Worm (Caenorhabditis elegans) whole organism, L4 larva: Measurements from ENCODE around the gene Y62F5A.12.

Source experiments
- D1046.2 ChIP-seq: fragments of 200-800 bp; sonication (Bioruptor generic); IDR thresholded peaks from 2 replicates; pipeline ENCODE4 v1.3.6; 2022; ENCODE audit warnings: missing genetic modification characterization, missing compliant biosample characterization
- F26F4.8 ChIP-seq: fragments of 200-800 bp; sonication (Bioruptor generic); conservative IDR thresholded peaks from 2 replicates; pipeline ENCODE4 v1.3.6; 2022; ENCODE audit warnings: missing genetic modification characterization, missing compliant biosample characterization
- F37D6.2 ChIP-seq: sonication (generic microtip); optimal IDR thresholded peaks from 2 replicates; lab custom pipeline; 2016; ENCODE audit warnings: mild to moderate bottlenecking, missing genetic modification characterization, missing compliant biosample characterization
- T26A8.4 ChIP-seq: fragments of 200-800 bp; sonication (Bioruptor generic); IDR thresholded peaks from 2 replicates; pipeline ENCODE4 v1.3.6; 2022; ENCODE audit warnings: missing genetic modification characterization, missing compliant biosample characterization
- Y105C5A.15 ChIP-seq: fragments of 200-800 bp; sonication (Bioruptor generic); IDR thresholded peaks from 2 replicates; pipeline ENCODE4 v1.3.6; 2022; ENCODE audit warnings: missing genetic modification characterization, missing compliant biosample characterization
- Y5F2A.4 ChIP-seq: fragments of 200-800 bp; sonication (Bioruptor generic); optimal IDR thresholded peaks from 2 replicates; lab custom pipeline; 2018; ENCODE audit warnings: mild to moderate bottlenecking, missing genetic modification characterization, missing compliant biosample characterization
- Y75B8A.6 ChIP-seq: fragments of 200-800 bp; sonication (Bioruptor generic); IDR thresholded peaks from 2 replicates; pipeline ENCODE4 v1.3.6; 2022; ENCODE audit warnings: missing genetic modification reagents, missing genetic modification characterization, missing compliant biosample characterization
- ZK546.5 ChIP-seq, 2 experiments: sonication (generic microtip); optimal IDR thresholded peaks; 2 replicates each; lab custom pipeline; 2017; ENCODE audit warnings: missing biosample characterization in 2 of 2, missing genetic modification characterization in 2 of 2
- aha-1 ChIP-seq: fragments of 150-350 bp; peaks from one replicate; lab custom pipeline; 2014; ENCODE audit warnings: missing biosample characterization, missing genetic modification characterization
- ama-1 ChIP-seq: fragments of 150-350 bp; optimal IDR thresholded peaks from 2 replicates; lab custom pipeline; 2014; ENCODE audit warnings: inconsistent platforms, mixed read lengths
- ceh-20 ChIP-seq: fragments of 200-800 bp; sonication (Bioruptor generic); IDR thresholded peaks from 2 replicates; pipeline ENCODE4 v1.3.6; 2022; ENCODE audit warnings: missing genetic modification reagents, missing genetic modification characterization, missing compliant biosample characterization
- ceh-28 ChIP-seq: fragments of 150-350 bp; optimal IDR thresholded peaks from 2 replicates; lab custom pipeline; 2014; ENCODE audit warnings: missing biosample characterization, missing genetic modification reagents, missing genetic modification characterization
- ceh-32 ChIP-seq: sonication (generic microtip); optimal IDR thresholded peaks from 2 replicates; lab custom pipeline; 2016; ENCODE audit warnings: mild to moderate bottlenecking, missing genetic modification characterization, missing compliant biosample characterization; ENCODE audit not compliant: poor library complexity
- ceh-62 ChIP-seq: sonication (generic microtip); optimal IDR thresholded peaks from 2 replicates; lab custom pipeline; 2017; ENCODE audit warnings: missing biosample characterization, missing genetic modification characterization
- daf-19 ChIP-seq: fragments of 200-800 bp; sonication (Bioruptor generic); conservative IDR thresholded peaks from 2 replicates; pipeline ENCODE4 v1.3.6; 2022; ENCODE audit warnings: missing genetic modification characterization, missing compliant biosample characterization
- daf-8 ChIP-seq: fragments of 200-800 bp; sonication (Bioruptor generic); IDR thresholded peaks from 2 replicates; pipeline ENCODE4 v1.3.6; 2022; ENCODE audit warnings: missing genetic modification characterization, missing compliant biosample characterization
- dmd-9 ChIP-seq: fragments of 200-800 bp; sonication (Bioruptor generic); IDR thresholded peaks from 2 replicates; pipeline ENCODE4 v1.3.6; 2022; ENCODE audit warnings: missing genetic modification reagents, missing genetic modification characterization, missing compliant biosample characterization
- dpl-1 ChIP-seq: fragments of 150-350 bp; optimal IDR thresholded peaks from 2 replicates; lab custom pipeline; 2014; ENCODE audit warnings: missing biosample characterization, missing genetic modification reagents, missing genetic modification characterization
- duxl-1 ChIP-seq: sonication (generic microtip); optimal IDR thresholded peaks from 2 replicates; lab custom pipeline; 2016; ENCODE audit warnings: mild to moderate bottlenecking, missing genetic modification characterization, moderate library complexity, missing compliant biosample characterization; ENCODE audit not compliant: poor library complexity
- dve-1 ChIP-seq: sonication (generic microtip); optimal IDR thresholded peaks from 2 replicates; lab custom pipeline; 2017; ENCODE audit warnings: antibody characterized with exemption, mild to moderate bottlenecking, missing genetic modification characterization, missing compliant biosample characterization; ENCODE audit not compliant: insufficient read depth
- egl-27 ChIP-seq: sonication (generic microtip); optimal IDR thresholded peaks from 3 replicates; lab custom pipeline; 2017; ENCODE audit warnings: missing biosample characterization, missing genetic modification reagents, missing genetic modification characterization
- egl-43 ChIP-seq: fragments of 200-800 bp; sonication (Bioruptor generic); IDR thresholded peaks from 2 replicates; pipeline ENCODE4 v1.3.6; 2022; ENCODE audit warnings: missing genetic modification reagents, missing genetic modification characterization, missing compliant biosample characterization
- gei-8 ChIP-seq: fragments of 200-800 bp; sonication (Bioruptor generic); optimal IDR thresholded peaks from 2 replicates; lab custom pipeline; 2018; ENCODE audit warnings: mild to moderate bottlenecking, missing genetic modification characterization, missing compliant biosample characterization
- hif-1 ChIP-seq, 2 experiments: sonication (generic microtip); optimal IDR thresholded peaks; 2 replicates each; lab custom pipeline; 2016 to 2017; ENCODE audit warnings: missing compliant biosample characterization in 2 of 2, missing genetic modification characterization in 2 of 2, missing genetic modification reagents in 2 of 2, missing genotype in 2 of 2, mild to moderate bottlenecking in 1 of 2
- hlh-11 ChIP-seq: fragments of 200-800 bp; sonication (Bioruptor generic); optimal IDR thresholded peaks from 2 replicates; lab custom pipeline; 2018; ENCODE audit warnings: mild to moderate bottlenecking, missing genetic modification characterization, missing compliant biosample characterization
- lim-7 ChIP-seq: fragments of 200-800 bp; sonication (Bioruptor generic); IDR thresholded peaks from 2 replicates; pipeline ENCODE4 v1.3.6; 2022; ENCODE audit warnings: missing genetic modification characterization, missing compliant biosample characterization
- lin-13 ChIP-seq: fragments of 150-350 bp; optimal IDR thresholded peaks from 2 replicates; lab custom pipeline; 2014; ENCODE audit warnings: missing biosample characterization, missing genetic modification reagents, missing genetic modification characterization
- madf-5 ChIP-seq, 2 experiments: fragments of 200-800 bp; sonication (Bioruptor generic); IDR thresholded peaks; 2 replicates each; pipeline ENCODE4 v1.3.6; 2022; ENCODE audit warnings: missing compliant biosample characterization in 2 of 2, missing genetic modification characterization in 2 of 2
- mdt-29 ChIP-seq: fragments of 200-800 bp; sonication (Bioruptor generic); IDR thresholded peaks from 2 replicates; pipeline ENCODE4 v1.3.6; 2022; ENCODE audit warnings: missing genetic modification reagents, missing genetic modification characterization, missing compliant biosample characterization
- mep-1 ChIP-seq: fragments of 150-350 bp; sonication (generic microtip); optimal IDR thresholded peaks from 3 replicates; lab custom pipeline; 2014; ENCODE audit warnings: missing biosample characterization, missing genetic modification characterization
- mxl-2 ChIP-seq: fragments of 200-800 bp; sonication (Bioruptor generic); conservative IDR thresholded peaks from 2 replicates; pipeline ENCODE4 v1.3.6; 2022; ENCODE audit warnings: missing genetic modification reagents, missing genetic modification characterization, missing compliant biosample characterization
- nhr-111 ChIP-seq: fragments of 200-800 bp; sonication (Bioruptor generic); optimal IDR thresholded peaks from 2 replicates; lab custom pipeline; 2018; ENCODE audit warnings: mild to moderate bottlenecking, missing genetic modification characterization, missing compliant biosample characterization
- nhr-25 ChIP-seq: sonication (generic microtip); optimal IDR thresholded peaks from 2 replicates; lab custom pipeline; 2017; ENCODE audit warnings: missing genetic modification characterization, mild to moderate bottlenecking, missing compliant biosample characterization, antibody characterized with exemption, moderate library complexity, borderline replicate concordance; ENCODE audit not compliant: insufficient read depth
- nhr-48 ChIP-seq: sonication (generic microtip); optimal IDR thresholded peaks from 2 replicates; lab custom pipeline; 2016; ENCODE audit warnings: mild to moderate bottlenecking, missing genetic modification characterization, missing compliant biosample characterization
- nhr-6 ChIP-seq: fragments of 150-350 bp; optimal IDR thresholded peaks from 2 replicates; lab custom pipeline; 2014; ENCODE audit warnings: missing biosample characterization, missing genetic modification characterization
- nhr-76 ChIP-seq: fragments of 150-350 bp; optimal IDR thresholded peaks from 2 replicates; lab custom pipeline; 2014; ENCODE audit warnings: missing biosample characterization, missing genetic modification characterization
- nhr-77 ChIP-seq: fragments of 150-350 bp; optimal IDR thresholded peaks from 2 replicates; lab custom pipeline; 2014; ENCODE audit warnings: missing biosample characterization, missing genetic modification characterization
- pha-4 ChIP-seq, 2 experiments: fragments of 150-350 bp in 1 of 2; fragments of 200-800 bp in 1 of 2; sonication (Bioruptor generic) in 1 of 2; IDR thresholded peaks in 1 of 2; optimal IDR thresholded peaks in 1 of 2; 2 replicates each; pipeline versions ENCODE4 v1.3.6 to Lab custom; 2014 to 2022; ENCODE audit warnings: missing genetic modification characterization in 2 of 2, missing genetic modification reagents in 2 of 2, missing biosample characterization in 1 of 2, missing compliant biosample characterization in 1 of 2
- rbr-2 ChIP-seq: sonication (generic microtip); optimal IDR thresholded peaks from 2 replicates; lab custom pipeline; 2016; ENCODE audit warnings: missing genotype, missing genetic modification characterization, missing compliant biosample characterization
- set-16 ChIP-seq: fragments of 200-800 bp; sonication (Bioruptor generic); IDR thresholded peaks from 2 replicates; pipeline ENCODE4 v1.3.6; 2022; ENCODE audit warnings: missing genetic modification reagents, missing genetic modification characterization, missing compliant biosample characterization
- spr-1 ChIP-seq: sonication (generic microtip); optimal IDR thresholded peaks from 2 replicates; lab custom pipeline; 2016; ENCODE audit warnings: mild to moderate bottlenecking, missing genetic modification characterization, missing compliant biosample characterization
- spr-3 ChIP-seq: fragments of 200-800 bp; sonication (Bioruptor generic); optimal IDR thresholded peaks from 2 replicates; lab custom pipeline; 2018; ENCODE audit warnings: mild to moderate bottlenecking, missing genetic modification characterization, missing compliant biosample characterization
- unc-62 ChIP-seq, 3 experiments: fragments of 150-350 bp in 1 of 3; sonication (generic microtip); optimal IDR thresholded peaks in 2 of 3; peaks in 1 of 3; 1 replicate in 1 of 3; 2 replicates in 2 of 3; lab custom pipeline; 2014 to 2017; ENCODE audit warnings: missing biosample characterization in 3 of 3, missing genetic modification characterization in 3 of 3, missing genetic modification reagents in 3 of 3, missing genotype in 1 of 3
- vab-7 ChIP-seq: fragments of 200-800 bp; sonication (Bioruptor generic); IDR thresholded peaks from 2 replicates; pipeline ENCODE4 v1.3.6; 2022; ENCODE audit warnings: missing genetic modification reagents, missing genetic modification characterization, missing compliant biosample characterization
- zag-1 ChIP-seq: fragments of 150-350 bp; optimal IDR thresholded peaks from 2 replicates; lab custom pipeline; 2014; ENCODE audit warnings: missing biosample characterization, missing genetic modification characterization
- zfp-2 ChIP-seq: sonication (generic microtip); optimal IDR thresholded peaks from 2 replicates; lab custom pipeline; 2016; ENCODE audit warnings: mild to moderate bottlenecking, missing genetic modification characterization, missing compliant biosample characterization
- ztf-11 ChIP-seq: fragments of 150-350 bp; optimal IDR thresholded peaks from 2 replicates; lab custom pipeline; 2014; ENCODE audit warnings: missing biosample characterization, missing genetic modification characterization

Gene Y62F5A.12

ce11 chrII:11568670-11569069, 34.4 kb upstream of the Y62F5A.12 start:
- TF ChIP-seq nhr-76 (tag; lab: Kevin White, UChicago), result no peak
- TF ChIP-seq D1046.2 (GFP tag; lab: Robert Waterston, UW), result no peak
- no peak for TF ChIP-seq mdt-29 (GFP tag; lab: Robert Waterston, UW)
- no peak for TF ChIP-seq Y75B8A.6
- no peak for TF ChIP-seq nhr-77
- TF ChIP-seq duxl-1 (tag; lab: Kevin White, UChicago), result no peak
- TF ChIP-seq spr-1 (tag; lab: Kevin White, UChicago), result no peak
- TF ChIP-seq spr-3 (GFP tag; lab: Kevin White, UChicago), result no peak
- no peak for TF ChIP-seq Y5F2A.4 (GFP tag; lab: Kevin White, UChicago)
- TF ChIP-seq mep-1 (tag; lab: Kevin White, UChicago), result no peak
- no peak for TF ChIP-seq daf-8 (GFP tag; lab: Robert Waterston, UW)
- TF ChIP-seq ceh-28, result no peak
- TF ChIP-seq hif-1 (tag; optimal IDR thresholded peaks at IDR 0.05; lab: Kevin White, UChicago), result no peak
- TF ChIP-seq rbr-2 (tag; lab: Kevin White, UChicago), result no peak

DNA sequence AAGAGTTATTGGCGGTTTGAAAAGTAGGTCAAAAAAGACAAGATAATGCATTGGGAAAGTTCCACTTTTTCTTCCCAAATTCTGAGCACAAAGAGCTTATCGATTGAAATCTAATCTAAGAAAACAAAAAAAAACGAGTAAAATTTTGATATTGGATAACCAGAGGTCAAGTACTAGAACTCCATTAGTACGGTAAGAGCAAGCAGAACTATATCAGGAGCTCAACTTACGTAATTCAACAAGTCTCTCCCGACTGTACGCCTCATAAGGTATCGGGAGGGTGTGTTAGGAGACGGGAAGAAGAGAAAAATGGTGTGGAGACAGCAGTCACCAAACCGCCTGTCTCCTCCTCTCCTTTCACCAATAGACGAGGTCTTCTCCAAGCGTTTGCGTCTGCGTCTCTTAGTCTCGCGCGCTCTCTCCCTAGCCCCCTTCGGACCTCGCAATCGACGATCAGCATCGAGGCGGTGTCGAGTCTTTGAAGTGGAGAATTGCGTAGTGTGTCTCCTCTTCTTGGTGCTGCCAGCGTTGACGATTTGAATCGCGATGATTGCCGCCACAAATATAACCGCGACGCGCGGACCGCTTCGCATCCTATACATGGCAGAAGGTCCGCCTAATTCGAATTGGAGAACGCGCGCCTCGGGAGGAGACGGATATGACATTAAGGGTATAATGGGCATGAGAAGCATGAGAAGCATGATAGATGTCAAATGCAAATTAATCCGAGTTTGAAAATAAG, 32.9 kb upstream of the Y62F5A.12 start, which contains the start of gene F54D5.5:
F54D5.5 (minus strand) TSS at position 51 of the 742 bp plus-strand sequence.
- TF ChIP-seq gei-8 (GFP tag; lab: Kevin White, UChicago) (no peak), daf-19 (GFP tag; lab: Robert Waterston, UW) (no peak), egl-27 (tag; lab: Kevin White, UChicago) (no peak), nhr-25 (tag; lab: Kevin White, UChicago) (no peak), unc-62 (GFP tag; optimal IDR thresholded peaks at IDR 0.05 in 1 of 2; lab: Kevin White, UChicago) (peak in 1 of 2 experiments; percentile 31), unc-62 (tag; optimal IDR thresholded peaks at IDR 0.05; lab: Kevin White, UChicago) (no peak), lim-7 (no peak), hlh-11 (tag; lab: Kevin White, UChicago) (no peak), ceh-32 (tag; lab: Kevin White, UChicago) (no peak), zfp-2 (no peak), dve-1 (tag; lab: Kevin White, UChicago) (no peak), nhr-76 (tag; lab: Kevin White, UChicago) (no peak), Y5F2A.4 (GFP tag; lab: Kevin White, UChicago) (no peak), ceh-62 (no peak), F26F4.8 (GFP tag; lab: Robert Waterston, UW) (no peak), D1046.2 (GFP tag; lab: Robert Waterston, UW) (no peak), F37D6.2 (no peak), pha-4 (GFP tag; IDR thresholded peaks at IDR 0.05; lab: Robert Waterston, UW) (no peak), pha-4 (tag; optimal IDR thresholded peaks at IDR 0.05; lab: Kevin White, UChicago) (no peak), ceh-20 (GFP tag; lab: Robert Waterston, UW) (no peak), madf-5 (GFP tag; IDR thresholded peaks at IDR 0.05; lab: Robert Waterston, UW) (0 out of 4 replicates have a peak, but pooled peaks of 1 of the 2 experiments have one; percentile 60), zag-1 (no peak), dpl-1 (GFP tag; lab: Kevin White, UChicago) (no peak), nhr-48 (tag; lab: Kevin White, UChicago) (no peak), ztf-11 (tag; lab: Kevin White, UChicago) (no peak), aha-1 (peak; percentile 43), ZK546.5 (tag; optimal IDR thresholded peaks at IDR 0.05; lab: Kevin White, UChicago) (no peak), Y105C5A.15 (GFP tag; lab: Robert Waterston, UW) (no peak), T26A8.4 (no peak), egl-43 (peak; percentile 69; the same call in 1 of the 2 replicates), set-16 (GFP tag; lab: Robert Waterston, UW) (peak; percentile 68), mxl-2 (GFP tag; lab: Robert Waterston, UW) (no peak), nhr-111 (no peak), nhr-6 (tag; lab: Kevin White, UChicago) (peak; percentile 37), vab-7 (GFP tag; lab: Robert Waterston, UW) (no peak), dmd-9 (GFP tag; lab: Robert Waterston, UW) (no peak), lin-13 (no peak), ama-1 (lab: Kevin White, UChicago) (no peak)
